Fruit fly (Drosophila melanogaster) whole organism, embryonic: Measurements from ENCODE around the gene rgn.

Source experiments
- Aef1 ChIP-seq: fragments of 200-800 bp; sonication (Bioruptor generic); IDR thresholded peaks from 3 replicates; pipeline ENCODE4 v1.3.6; 2022; ENCODE audit warnings: missing biosample characterization, missing genetic modification characterization
- BEAF-32 ChIP-seq: fragments of 200-800 bp; sonication (Bioruptor generic); optimal IDR thresholded peaks from 3 replicates; lab custom pipeline; 2017; ENCODE audit warnings: missing biosample characterization, missing genetic modification characterization, mild to moderate bottlenecking, moderate library complexity, missing genetic modification reagents
- CG11398 ChIP-seq: fragments of 200-800 bp; sonication (Bioruptor generic); optimal IDR thresholded peaks from 2 replicates; lab custom pipeline; 2016; ENCODE audit warnings: missing biosample characterization, missing genetic modification characterization
- CG13287 ChIP-seq: fragments of 200-800 bp; sonication (Bioruptor generic); IDR thresholded peaks from 2 replicates; pipeline ENCODE4 v1.3.6; 2022; ENCODE audit warnings: missing biosample characterization, missing genetic modification characterization; ENCODE audit not compliant: partially characterized antibody
- CG13624 ChIP-seq: fragments of 200-800 bp; sonication (Bioruptor generic); optimal IDR thresholded peaks from 2 replicates; lab custom pipeline; 2016; ENCODE audit warnings: missing biosample characterization, missing genetic modification characterization
- CG17186 ChIP-seq: fragments of 200-800 bp; sonication (Bioruptor generic); optimal IDR thresholded peaks from 3 replicates; lab custom pipeline; 2017; ENCODE audit warnings: missing biosample characterization, missing genetic modification reagents, missing genetic modification characterization
- CG18476 ChIP-seq: fragments of 200-800 bp; sonication (Bioruptor generic); optimal IDR thresholded peaks from 2 replicates; lab custom pipeline; 2016; ENCODE audit warnings: missing biosample characterization, mild to moderate bottlenecking, missing genetic modification characterization
- CG2116 ChIP-seq: fragments of 200-800 bp; sonication (Bioruptor generic); optimal IDR thresholded peaks from 3 replicates; lab custom pipeline; 2018; ENCODE audit warnings: missing biosample characterization, mild to moderate bottlenecking, missing genetic modification characterization
- CG32767 ChIP-seq: fragments of 200-800 bp; sonication (Bioruptor generic); IDR thresholded peaks from 2 replicates; pipeline ENCODE4 v1.3.6; 2022; ENCODE audit warnings: missing biosample characterization, missing genetic modification characterization
- CG34376 ChIP-seq: fragments of 200-800 bp; sonication (Bioruptor generic); optimal IDR thresholded peaks from 2 replicates; lab custom pipeline; 2018; ENCODE audit warnings: missing biosample characterization, mild to moderate bottlenecking, missing genetic modification characterization
- CG34422 ChIP-seq: fragments of 200-800 bp; sonication (Bioruptor generic); IDR thresholded peaks from 3 replicates; pipeline ENCODE4 v1.3.6; 2022; ENCODE audit warnings: missing biosample characterization, missing genetic modification characterization
- CG4360 ChIP-seq: fragments of 200-800 bp; sonication (Bioruptor generic); IDR thresholded peaks from 2 replicates; pipeline ENCODE4 v1.3.6; 2022; ENCODE audit warnings: missing biosample characterization, missing genetic modification characterization
- CG6791 ChIP-seq: fragments of 200-800 bp; sonication (Bioruptor generic); IDR thresholded peaks from 3 replicates; pipeline ENCODE4 v1.3.6; 2022; ENCODE audit warnings: missing biosample characterization, missing genetic modification characterization; ENCODE audit not compliant: partially characterized antibody
- CG6813 ChIP-seq: fragments of 200-800 bp; sonication (Bioruptor generic); optimal IDR thresholded peaks from 2 replicates; lab custom pipeline; 2017; ENCODE audit warnings: missing biosample characterization, missing genetic modification characterization, mild to moderate bottlenecking, moderate library complexity, missing genetic modification reagents
- CG7357 ChIP-seq: fragments of 200-800 bp; sonication (Bioruptor generic); IDR thresholded peaks from 3 replicates; pipeline ENCODE4 v1.3.6; 2022; ENCODE audit warnings: missing biosample characterization, missing genetic modification characterization
- Dref ChIP-seq: fragments of 200-800 bp; sonication (Bioruptor generic); IDR thresholded peaks from 2 replicates; pipeline ENCODE4 v1.3.6; 2022; ENCODE audit warnings: missing biosample characterization, missing genetic modification characterization
- E2f2 ChIP-seq: fragments of 200-800 bp; sonication (Bioruptor generic); IDR thresholded peaks from 2 replicates; pipeline ENCODE4 v1.3.6; 2022; ENCODE audit warnings: missing biosample characterization, missing genetic modification characterization
- Hr39 ChIP-seq: fragments of >200 bp; optimal IDR thresholded peaks from 2 replicates; lab custom pipeline; 2017
- Kr ChIP-seq: fragments of 200-800 bp; sonication (Bioruptor generic); optimal IDR thresholded peaks from 2 replicates; lab custom pipeline; 2017; ENCODE audit warnings: missing biosample characterization, mild to moderate bottlenecking, missing genetic modification characterization
- Lhr ChIP-seq: fragments of 200-800 bp; sonication (Bioruptor generic); optimal IDR thresholded peaks from 3 replicates; lab custom pipeline; 2017; ENCODE audit warnings: mild to moderate bottlenecking, missing biosample characterization, missing genetic modification reagents, missing genetic modification characterization
- Mad ChIP-seq: fragments of 200-800 bp; sonication (Bioruptor generic); optimal IDR thresholded peaks from 2 replicates; lab custom pipeline; 2016; ENCODE audit warnings: missing biosample characterization, missing genetic modification characterization
- Med ChIP-seq: fragments of 200-800 bp; sonication (Bioruptor generic); peaks from one replicate; lab custom pipeline; 2016; ENCODE audit warnings: missing biosample characterization, missing genetic modification characterization, mild to moderate bottlenecking, inconsistent platforms, moderate library complexity
- Myb ChIP-seq: fragments of 200-800 bp; sonication (Bioruptor generic); optimal IDR thresholded peaks from 2 replicates; lab custom pipeline; 2016; ENCODE audit warnings: missing biosample characterization, missing genetic modification characterization
- Oli ChIP-seq: fragments of 200-800 bp; sonication (Bioruptor generic); optimal IDR thresholded peaks from 2 replicates; lab custom pipeline; 2018; ENCODE audit warnings: missing biosample characterization, mild to moderate bottlenecking, missing genetic modification characterization, moderate library complexity
- Spps ChIP-seq: fragments of 200-800 bp; sonication (Bioruptor generic); optimal IDR thresholded peaks from 2 replicates; lab custom pipeline; 2018; ENCODE audit warnings: missing biosample characterization, mild to moderate bottlenecking, missing genetic modification characterization
- YL-1 ChIP-seq: fragments of 200-800 bp; sonication (Bioruptor generic); optimal IDR thresholded peaks from 3 replicates; lab custom pipeline; 2017; ENCODE audit warnings: missing biosample characterization, mild to moderate bottlenecking, missing genetic modification characterization
- cg ChIP-seq: fragments of 200-800 bp; sonication (Bioruptor generic); optimal IDR thresholded peaks from 3 replicates; lab custom pipeline; 2019; ENCODE audit warnings: missing biosample characterization, mild to moderate bottlenecking, missing genetic modification characterization, moderate library complexity
- disco-r ChIP-seq: fragments of 200-800 bp; sonication (Bioruptor generic); optimal IDR thresholded peaks from 2 replicates; lab custom pipeline; 2016; ENCODE audit warnings: missing biosample characterization, missing genetic modification characterization
- ems ChIP-seq: fragments of 200-800 bp; sonication (Bioruptor generic); optimal IDR thresholded peaks from 3 replicates; lab custom pipeline; 2016; ENCODE audit warnings: missing biosample characterization, missing genetic modification characterization
- fd96Cb ChIP-seq: fragments of 200-800 bp; sonication (Bioruptor generic); optimal IDR thresholded peaks from 2 replicates; lab custom pipeline; 2018; ENCODE audit warnings: missing biosample characterization, mild to moderate bottlenecking, missing genetic modification characterization, moderate library complexity
- gem ChIP-seq: fragments of 200-800 bp; sonication (Bioruptor generic); optimal IDR thresholded peaks from 2 replicates; lab custom pipeline; 2019; ENCODE audit warnings: missing biosample characterization, mild to moderate bottlenecking, missing genetic modification characterization, moderate library complexity
- gfzf ChIP-seq: fragments of 200-800 bp; sonication (Bioruptor generic); optimal IDR thresholded peaks from 2 replicates; lab custom pipeline; 2016; ENCODE audit warnings: missing biosample characterization, mild to moderate bottlenecking, missing genetic modification characterization, moderate library complexity
- gsb ChIP-seq: fragments of 200-800 bp; sonication (Bioruptor generic); IDR thresholded peaks from 2 replicates; pipeline ENCODE4 v1.3.6; 2022; ENCODE audit warnings: missing biosample characterization, missing genetic modification characterization
- hbn ChIP-seq: fragments of 200-800 bp; sonication (Bioruptor generic); IDR thresholded peaks from 2 replicates; pipeline ENCODE4 v1.3.6; 2022; ENCODE audit warnings: missing biosample characterization, missing genetic modification characterization; ENCODE audit not compliant: partially characterized antibody
- jigr1 ChIP-seq: fragments of 200-800 bp; sonication (Bioruptor generic); IDR thresholded peaks from 3 replicates; pipeline ENCODE4 v1.3.6; 2022; ENCODE audit warnings: missing biosample characterization, missing genetic modification characterization
- jing ChIP-seq: fragments of 200-800 bp; sonication (Bioruptor generic); optimal IDR thresholded peaks from 2 replicates; lab custom pipeline; 2018; ENCODE audit warnings: missing biosample characterization, mild to moderate bottlenecking, missing genetic modification characterization
- nerfin-1 ChIP-seq: fragments of 200-800 bp; sonication (Bioruptor generic); optimal IDR thresholded peaks from 3 replicates; lab custom pipeline; 2019; ENCODE audit warnings: missing biosample characterization, mild to moderate bottlenecking, missing genetic modification characterization, moderate library complexity
- nerfin-2 ChIP-seq: fragments of 200-800 bp; sonication (Bioruptor generic); IDR thresholded peaks from 2 replicates; pipeline ENCODE4 v1.3.6; 2022; ENCODE audit warnings: missing biosample characterization, missing genetic modification characterization; ENCODE audit not compliant: partially characterized antibody
- p53 ChIP-seq: fragments of 200-800 bp; sonication (Bioruptor generic); optimal IDR thresholded peaks from 2 replicates; lab custom pipeline; 2016; ENCODE audit warnings: missing biosample characterization, missing genetic modification characterization
- pb ChIP-seq: fragments of 200-800 bp; sonication (Bioruptor generic); optimal IDR thresholded peaks from 3 replicates; lab custom pipeline; 2016; ENCODE audit warnings: missing biosample characterization, missing genetic modification characterization
- row ChIP-seq: fragments of 200-800 bp; sonication (Bioruptor generic); IDR thresholded peaks from 3 replicates; pipeline ENCODE4 v1.3.6; 2022; ENCODE audit warnings: missing biosample characterization, missing genetic modification characterization
- stwl ChIP-seq: fragments of 200-800 bp; sonication (Bioruptor generic); optimal IDR thresholded peaks from 3 replicates; lab custom pipeline; 2018; ENCODE audit warnings: missing biosample characterization, mild to moderate bottlenecking, missing genetic modification characterization, moderate library complexity
- tap ChIP-seq: fragments of 200-800 bp; optimal IDR thresholded peaks from 3 replicates; lab custom pipeline; 2019; ENCODE audit warnings: missing biosample characterization, mild to moderate bottlenecking, missing genetic modification characterization, moderate library complexity
- unc-4 ChIP-seq: fragments of 200-800 bp; sonication (Bioruptor generic); IDR thresholded peaks from 2 replicates; pipeline ENCODE4 v1.3.6; 2022; ENCODE audit warnings: missing biosample characterization, missing genetic modification characterization; ENCODE audit not compliant: partially characterized antibody

The rgn gene

DNA sequence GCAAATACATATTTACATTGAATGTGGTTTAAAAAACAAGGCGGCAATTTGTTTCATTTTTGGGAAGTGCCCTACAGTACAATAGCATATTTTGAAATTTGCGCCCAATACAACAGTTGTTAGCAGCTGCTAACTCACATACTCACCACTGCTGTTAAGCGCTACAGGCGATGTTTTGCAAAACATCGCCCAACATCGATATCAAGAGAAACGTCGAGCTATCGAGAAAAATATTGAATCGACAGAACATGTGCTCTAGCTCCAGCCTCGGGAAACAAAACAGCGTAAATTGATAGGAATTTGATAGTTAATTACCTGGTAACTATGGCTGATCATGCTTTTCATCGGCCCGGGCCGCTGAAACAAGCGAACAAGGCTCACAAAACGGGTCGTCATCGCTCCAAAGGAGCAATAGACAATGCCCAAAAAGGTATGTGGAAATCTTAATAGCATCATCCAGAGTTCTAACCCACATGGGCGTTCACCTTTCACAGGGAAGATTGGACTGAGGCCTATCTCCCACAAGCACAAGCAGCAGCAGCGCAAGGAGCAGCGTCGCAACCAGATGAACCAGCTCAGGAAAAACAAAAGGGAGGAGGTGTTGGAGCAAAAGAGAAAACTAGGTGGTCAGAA lies 47.2 kb upstream of the rgn start, which contains the start of gene Tsr1 (continued):
- no peak for TF ChIP-seq Oli
- peak; percentile 93 for TF ChIP-seq E2f2
- TF ChIP-seq ems (GFP tag; lab: Kevin White, UChicago): no peak
- TF ChIP-seq, all 482 proteins: peak for 55

DNA sequence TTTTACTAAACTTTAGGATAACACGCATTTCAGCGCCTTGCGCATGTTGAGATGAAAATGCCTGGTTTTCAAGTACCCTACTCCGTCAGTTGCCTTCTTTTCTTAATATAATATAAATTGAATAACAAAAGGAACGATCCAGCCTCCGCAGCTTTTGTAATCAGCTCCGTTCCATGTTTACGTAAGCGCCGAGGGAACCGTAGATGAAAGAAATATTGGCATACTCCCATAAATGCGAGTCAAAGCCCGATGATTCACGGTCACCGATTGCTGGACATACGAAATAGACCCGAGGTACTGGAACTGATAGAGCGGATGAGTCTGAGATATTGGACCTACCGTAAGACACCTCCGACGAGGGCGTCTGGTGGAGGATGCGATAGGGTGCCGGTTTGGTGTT lies 39.7 kb upstream of the rgn start:
- TF ChIP-seq CG6813 (GFP tag; lab: Kevin White, UChicago) (no peak), Spps (no peak), CG7357 (GFP tag; lab: Robert Waterston, UW) (no peak)

DNA sequence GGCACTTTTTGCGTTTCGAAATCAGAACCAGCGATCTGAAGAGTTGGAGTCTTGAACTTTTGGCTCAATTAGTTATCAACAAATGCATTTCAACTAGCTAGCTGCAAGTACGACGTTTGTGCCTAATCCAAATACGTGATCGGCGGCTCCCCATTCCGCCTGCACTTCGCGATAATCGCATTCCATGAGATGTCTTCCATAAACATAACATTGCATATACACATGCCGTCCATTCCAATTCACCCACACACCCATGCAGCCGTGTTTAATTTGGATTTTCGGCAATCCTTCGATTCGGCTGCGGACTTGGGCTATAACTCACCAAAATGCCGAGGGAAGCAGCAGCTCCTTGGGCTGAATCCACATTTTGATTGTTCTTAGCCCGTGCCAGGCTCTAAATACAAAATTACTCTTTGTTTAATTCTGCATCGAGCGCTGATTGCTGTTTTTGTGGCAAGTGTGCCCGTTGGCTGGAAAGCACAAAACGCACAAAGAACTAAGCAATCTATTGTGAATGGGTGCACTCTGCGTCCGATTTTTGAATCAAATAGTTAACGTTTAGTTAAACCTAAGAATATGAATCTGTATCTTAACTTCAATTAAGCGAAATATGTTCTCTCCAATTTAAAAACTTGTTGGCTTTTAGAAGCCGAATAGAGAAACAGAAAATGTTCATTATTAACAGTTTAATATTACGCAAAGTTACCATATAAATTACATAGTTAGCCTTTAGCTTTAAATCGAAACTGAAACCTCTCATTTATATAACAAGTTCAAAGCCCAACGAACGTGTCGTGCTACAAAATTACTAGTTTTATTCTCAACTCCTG lies 38.8 kb upstream of the rgn start, which contains the start of the genes Tbc1d8-9 and CG32436:
Gene Tbc1d8-9, minus strand, starts transcription at position 463 of the 830 bp plus-strand sequence.
Gene CG32436, plus strand, starts transcription at position 780 of the 830 bp plus-strand sequence.
- TF ChIP-seq unc-4 (GFP tag; lab: Robert Waterston, UW) (peak; percentile 37; the same call in 1 of the 2 replicates), Lhr (peak; percentile 31), CG17186 (peak; percentile 95), nerfin-1 (peak; percentile 84), Kr (GFP tag; lab: Kevin White, UChicago) (no peak), gem (tag; lab: Kevin White, UChicago) (no peak), jing (GFP tag; lab: Kevin White, UChicago) (no peak), hbn (GFP tag; lab: Robert Waterston, UW) (0 out of 2 replicates have a peak, but pooled peaks have one; percentile 15), CG32767 (GFP tag; lab: Robert Waterston, UW) (peak; percentile 73), Hr39 (lab: Kevin White, UChicago) (no peak), Myb (GFP tag; lab: Kevin White, UChicago) (peak; percentile 99), row (peak; percentile 41; the same call in 1 of the 3 replicates), BEAF-32 (GFP tag; lab: Kevin White, UChicago) (peak; percentile 39), tap (tag; lab: Kevin White, UChicago) (no peak), cg (GFP tag; lab: Kevin White, UChicago) (peak; percentile 74), stwl (tag; lab: Kevin White, UChicago) (peak; percentile 89), CG18476 (no peak), Mad (GFP tag; lab: Kevin White, UChicago) (peak; percentile 6), gfzf (GFP tag; lab: Kevin White, UChicago) (peak; percentile 93), Med (GFP tag; lab: Kevin White, UChicago) (peak; percentile 68), Dref (GFP tag; lab: Robert Waterston, UW) (0 out of 2 replicates have a peak, but pooled peaks have one; percentile 29), Aef1 (GFP tag; lab: Robert Waterston, UW) (peak; percentile 69; the same call in 2 of the 3 replicates), CG13624 (GFP tag; lab: Kevin White, UChicago) (no peak), jigr1 (GFP tag; lab: Robert Waterston, UW) (no peak), nerfin-2 (GFP tag; lab: Robert Waterston, UW) (no peak), gsb (GFP tag; lab: Robert Waterston, UW) (no peak), pb (GFP tag; lab: Kevin White, UChicago) (no peak), CG34422 (GFP tag; lab: Robert Waterston, UW) (peak; percentile 36; the same call in 1 of the 3 replicates), fd96Cb (tag; lab: Kevin White, UChicago) (no peak), disco-r (no peak), CG34376 (no peak), CG11398 (no peak), YL-1 (peak; percentile 37), CG13287 (GFP tag; lab: Robert Waterston, UW) (peak; percentile 36; the same call in 1 of the 2 replicates), CG6791 (peak; percentile 62; the same call in 2 of the 3 replicates), CG2116 (GFP tag; lab: Kevin White, UChicago) (peak; percentile 64), p53 (GFP tag; lab: Kevin White, UChicago) (peak; percentile 8), CG4360 (GFP tag; lab: Robert Waterston, UW) (peak; percentile 81)
